Worm (Caenorhabditis elegans): ENCODE measurements around the gene nhr-162.

DNA sequence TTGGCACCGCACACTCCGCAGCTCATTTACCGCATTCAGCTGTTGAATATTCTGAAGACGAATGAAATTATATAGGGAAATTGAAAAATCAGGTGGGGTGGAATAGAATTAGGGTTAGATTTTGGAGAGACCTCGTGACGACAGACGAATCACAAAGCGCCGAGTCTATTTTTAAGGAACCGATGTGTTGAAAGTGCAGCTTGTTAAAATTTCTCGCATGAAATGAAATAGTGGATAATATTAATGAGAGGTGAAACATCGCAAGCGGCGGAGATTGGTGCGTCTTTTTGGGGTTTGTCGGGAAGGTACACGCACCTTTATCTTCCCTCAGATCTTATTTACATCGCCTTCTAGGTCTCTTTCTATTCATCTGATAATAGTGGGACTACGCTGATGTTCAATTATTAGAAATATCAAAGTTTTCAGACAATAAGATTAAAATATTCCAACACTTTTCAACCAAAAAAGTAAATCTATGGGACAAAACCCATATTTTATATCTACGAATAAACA lies 2.0 kb downstream of the nhr-162 start, which contains the start of gene nhr-140:
- no peak for TF ChIP-seq F13C5.2 (tag; optimal IDR thresholded peaks at IDR 0.05)
- TF ChIP-seq ets-7 (tag; optimal IDR thresholded peaks at IDR 0.05) = no peak
- TF ChIP-seq tra-4 (tag; optimal IDR thresholded peaks at IDR 0.05) = no peak
- TF ChIP-seq ama-1 (optimal IDR thresholded peaks at IDR 0.05) = no peak
- no peak for TF ChIP-seq hmbx-1 (tag; optimal IDR thresholded peaks at IDR 0.05)
- no peak for TF ChIP-seq scrt-1 (GFP tag; IDR thresholded peaks at IDR 0.05)
- TF ChIP-seq B0310.2 (tag; optimal IDR thresholded peaks at IDR 0.05) = no peak
- TF ChIP-seq flt-1 (GFP tag; IDR thresholded peaks at IDR 0.05) = no peak
- no peak for TF ChIP-seq hmg-4 (GFP tag; optimal IDR thresholded peaks at IDR 0.05)
- TF ChIP-seq sea-1 (GFP tag; conservative IDR thresholded peaks at IDR 0.05) = no peak
